Worm (Caenorhabditis elegans): Measurements from ENCODE around the gene R02D1.2.
"Not testable (repeated sequence)": the region's sequence is repeated elsewhere in the genome, so short reads cannot be mapped to it uniquely, and the experiment has no call there.

The R02D1.2 gene

DNA sequence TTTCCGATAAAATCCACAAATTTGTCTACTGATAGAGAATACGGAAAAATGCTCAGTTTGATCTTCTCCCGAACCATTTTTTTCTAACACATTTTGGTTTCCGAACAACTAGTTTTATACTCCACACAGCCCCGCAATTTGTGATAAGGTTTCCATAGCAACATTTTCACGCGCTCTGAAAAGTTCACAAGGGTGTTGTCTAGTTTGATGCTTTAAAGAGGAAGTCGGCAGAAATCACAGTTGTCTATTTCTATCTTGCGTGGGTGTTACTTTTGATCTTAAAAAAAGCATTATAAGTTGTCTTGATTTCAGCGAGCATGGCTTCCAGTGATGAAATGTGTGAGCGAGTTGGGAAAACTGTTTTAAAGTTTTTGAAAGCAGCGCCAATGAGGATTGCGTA is 22.9 kb downstream of the R02D1.2 start, which contains the start of gene ZC132.3 (continued):
- TF ChIP-seq snpc-1.2 (GFP tag; IDR thresholded peaks at IDR 0.05) = no peak
- TF ChIP-seq daf-16 (GFP tag; optimal IDR thresholded peaks at IDR 0.05) = no peak
- TF ChIP-seq daf-16 (tag; optimal IDR thresholded peaks at IDR 0.05) = no peak
- TF ChIP-seq nhr-42 (GFP tag; IDR thresholded peaks at IDR 0.05) = no peak
- no peak for TF ChIP-seq dmd-8 (GFP tag; IDR thresholded peaks at IDR 0.05)

DNA sequence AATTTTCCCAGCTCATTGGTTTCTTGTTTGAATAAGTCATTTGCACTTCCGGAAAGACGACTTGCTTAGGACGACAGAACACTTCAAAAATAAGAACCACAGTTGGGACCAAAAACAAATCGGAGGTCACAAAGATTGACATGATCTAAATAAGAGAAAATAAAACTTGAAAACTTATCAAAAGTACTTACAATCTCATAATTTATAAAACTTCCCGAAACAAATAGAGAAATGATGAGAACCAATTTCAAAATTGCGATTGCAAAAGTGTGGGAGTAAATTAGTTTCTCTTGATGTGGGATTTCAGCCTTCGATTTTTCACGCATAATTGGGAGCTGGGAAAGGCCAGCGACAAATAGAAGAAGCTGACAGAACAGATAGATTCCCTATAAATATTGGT is 24.0 kb downstream of the R02D1.2 start, which contains the start of gene ZC132.11:
ZC132.11 (minus strand) TSS at position 101 of the 400 bp plus-strand sequence.
- TF ChIP-seq nhr-42 (GFP tag; IDR thresholded peaks at IDR 0.05) (no peak), dmd-8 (GFP tag; IDR thresholded peaks at IDR 0.05) (no peak), zfp-3 (GFP tag; conservative IDR thresholded peaks at IDR 0.05) (no peak), ztf-11 (tag; optimal IDR thresholded peaks at IDR 0.05) (no peak), daf-8 (GFP tag; IDR thresholded peaks at IDR 0.05) (no peak), duxl-1 (tag; optimal IDR thresholded peaks at IDR 0.05; ENCODE audit: poor library complexity) (no peak), ceh-44 (GFP tag; IDR thresholded peaks at IDR 0.05) (no peak), egl-27 (tag; optimal IDR thresholded peaks at IDR 0.05) (no peak), vab-7 (GFP tag; IDR thresholded peaks at IDR 0.05) (no peak), daf-19 (GFP tag; conservative IDR thresholded peaks at IDR 0.05) (no peak), dve-1 (tag; optimal IDR thresholded peaks at IDR 0.05; ENCODE audit: insufficient read depth) (no peak), dpl-1 (GFP tag; optimal IDR thresholded peaks at IDR 0.05) (no peak), ces-1 (GFP tag; optimal IDR thresholded peaks at IDR 0.05) (no peak), Y5F2A.4 (GFP tag; optimal IDR thresholded peaks at IDR 0.05) (no peak), nhr-41 (GFP tag; IDR thresholded peaks at IDR 0.05) (no peak), nhr-102 (tag; optimal IDR thresholded peaks at IDR 0.05) (no peak)

DNA sequence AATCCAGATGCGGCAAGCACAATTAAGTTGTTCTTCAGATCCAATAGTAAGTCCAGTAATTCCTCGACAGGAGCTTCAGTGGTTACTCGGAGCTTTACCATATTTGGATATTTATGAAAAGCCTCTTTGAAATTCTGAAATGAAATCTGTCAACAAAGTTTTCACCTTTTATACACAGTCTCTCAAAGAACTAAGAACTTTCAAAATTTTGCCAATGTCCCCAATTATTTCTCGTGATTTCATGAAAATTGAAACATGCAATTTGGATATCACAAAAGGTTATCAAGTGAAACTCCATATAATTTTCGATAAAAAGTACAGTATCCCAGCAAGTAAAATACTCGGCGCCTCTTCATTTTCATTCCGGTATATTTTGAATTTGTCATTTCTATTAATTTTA is 26.7 kb downstream of the R02D1.2 start, which contains the start of gene F47D2.11:
F47D2.11 (minus strand) TSS at position 101 of the 400 bp plus-strand sequence.
- TF ChIP-seq ceh-28 (tag; optimal IDR thresholded peaks at IDR 0.05) = no peak
- TF ChIP-seq unc-62 (GFP tag; optimal IDR thresholded peaks at IDR 0.05 in 1 of 2) = peak in 1 of 2 experiments; percentile 14
- no peak for TF ChIP-seq unc-62 (tag; optimal IDR thresholded peaks at IDR 0.05)

DNA sequence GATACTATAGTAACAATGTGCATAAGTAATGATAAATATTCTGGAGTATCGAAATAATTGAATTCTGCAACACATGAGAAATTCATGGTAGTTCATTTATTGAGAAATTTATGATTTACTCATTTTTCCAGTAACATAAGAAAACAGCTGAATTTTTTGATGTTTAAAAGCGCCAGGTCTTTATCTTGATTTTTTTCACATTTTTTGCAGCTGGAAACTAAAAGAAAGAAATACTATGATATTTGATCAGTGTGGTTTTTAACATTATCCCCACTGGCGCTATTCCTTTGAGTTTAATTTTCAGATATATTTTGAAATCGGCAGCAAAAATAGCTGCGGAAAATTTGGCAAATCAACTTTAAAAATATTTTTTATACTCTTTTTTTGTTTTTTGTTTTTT is 29.2 kb downstream of the R02D1.2 start, which contains the start of gene srh-194:
srh-194 (minus strand) TSS at position 101 of the 400 bp plus-strand sequence.
- TF ChIP-seq tra-1 (GFP tag; IDR thresholded peaks at IDR 0.05); Y5F2A.4 (GFP tag; optimal IDR thresholded peaks at IDR 0.05); dmd-9 (GFP tag; IDR thresholded peaks at IDR 0.05): not testable (repeated sequence)

DNA sequence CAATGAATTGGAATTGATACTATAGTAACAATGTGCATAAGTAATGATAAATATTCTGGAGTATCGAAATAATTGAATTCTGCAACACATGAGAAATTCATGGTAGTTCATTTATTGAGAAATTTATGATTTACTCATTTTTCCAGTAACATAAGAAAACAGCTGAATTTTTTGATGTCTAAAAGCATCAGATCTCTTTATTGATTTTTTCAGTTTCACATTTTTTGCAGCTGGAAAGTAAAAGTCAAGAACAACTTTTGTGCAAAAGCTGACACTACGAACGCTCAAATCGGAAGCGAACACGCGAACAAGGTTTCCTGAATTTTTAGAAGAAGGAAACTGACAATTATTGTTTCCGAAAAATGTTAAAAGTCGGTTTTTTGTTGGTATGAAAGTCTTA is 32.5 kb downstream of the R02D1.2 start, which contains the start of gene srh-193:
srh-193 (minus strand) TSS at position 101 of the 400 bp plus-strand sequence.
- peak; percentile 0 for TF ChIP-seq aha-1 (tag)

DNA sequence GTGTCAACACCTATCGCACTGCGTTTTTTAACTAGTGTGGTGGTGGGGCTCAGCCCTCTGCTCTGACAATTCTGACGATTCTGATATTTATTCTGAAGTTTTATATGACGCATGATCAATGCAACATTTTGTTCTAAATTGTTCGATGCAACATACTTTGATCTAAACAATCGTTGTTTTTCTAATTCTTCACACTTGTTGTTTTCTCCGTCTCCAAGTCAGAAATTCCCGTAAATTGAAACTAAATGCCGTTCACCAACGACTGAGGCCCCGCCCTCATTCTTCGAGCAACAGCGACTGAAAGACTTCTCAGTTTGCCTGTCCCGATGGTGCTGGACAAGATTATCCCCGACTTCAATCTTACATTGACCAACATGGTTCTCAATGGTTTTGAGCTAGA is 37.9 kb downstream of the R02D1.2 start, which contains the start of gene srt-19:
srt-19 (plus strand) TSS at position 301 of the 400 bp plus-strand sequence.
- TF ChIP-seq hlh-11 (tag; optimal IDR thresholded peaks at IDR 0.05); jun-1 (tag; optimal IDR thresholded peaks at IDR 0.05); lin-13 (GFP tag; optimal IDR thresholded peaks at IDR 0.05): not testable (repeated sequence)

DNA sequence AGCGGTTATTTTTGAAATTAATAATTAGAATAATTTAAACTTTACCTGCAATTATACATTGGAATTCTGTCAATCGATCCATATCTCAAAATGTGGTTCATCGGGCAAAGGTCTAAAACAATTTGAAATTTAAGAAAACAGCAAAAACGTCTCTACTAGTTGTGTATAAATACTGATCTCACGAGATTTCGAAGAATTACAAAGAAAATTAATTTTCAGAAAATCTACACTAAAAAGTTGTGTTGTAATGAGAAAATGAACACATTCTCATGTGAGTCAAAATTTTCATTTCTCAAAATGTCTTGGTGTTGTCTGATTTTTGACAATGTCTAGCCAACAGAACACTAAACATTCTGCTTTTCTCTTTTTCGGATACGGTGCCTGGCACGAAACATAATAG is 40.9 kb downstream of the R02D1.2 start, which contains the start of gene srt-37:
srt-37 (minus strand) TSS at position 101 of the 400 bp plus-strand sequence.
- TF ChIP-seq pqm-1 (tag; optimal IDR thresholded peaks at IDR 0.05); ztf-7 (tag; optimal IDR thresholded peaks at IDR 0.05); daf-8 (GFP tag; IDR thresholded peaks at IDR 0.05): not testable (repeated sequence)

All from whole organism, L4 larva.